Fruit fly (Drosophila melanogaster) whole organism, embryonic: ENCODE data around the gene CG31183.

Experiments
- Abd-B ChIP-seq: fragments of 200-800 bp; sonication (Bioruptor generic); optimal IDR thresholded peaks from 2 replicates; lab custom pipeline; 2018; ENCODE audit warnings: missing biosample characterization, mild to moderate bottlenecking, missing genetic modification characterization, moderate library complexity
- CG10979 ChIP-seq: fragments of 200-800 bp; sonication (Bioruptor generic); optimal IDR thresholded peaks from 2 replicates; lab custom pipeline; 2018; ENCODE audit warnings: missing biosample characterization, mild to moderate bottlenecking, missing genetic modification characterization, moderate library complexity
- CG12155 ChIP-seq: fragments of 200-800 bp; sonication (Bioruptor generic); optimal IDR thresholded peaks from 3 replicates; lab custom pipeline; 2016; ENCODE audit warnings: missing biosample characterization, missing genetic modification characterization
- CG12659 ChIP-seq: fragments of 200-800 bp; sonication (Bioruptor generic); optimal IDR thresholded peaks from 3 replicates; lab custom pipeline; 2017; ENCODE audit warnings: mild to moderate bottlenecking, missing biosample characterization, missing genetic modification reagents, missing genetic modification characterization
- CG14050 ChIP-seq: fragments of 200-800 bp; sonication (Bioruptor generic); IDR thresholded peaks from 3 replicates; pipeline ENCODE4 v1.3.6; 2022; ENCODE audit warnings: missing biosample characterization, missing genetic modification characterization
- CG15514 ChIP-seq: fragments of 200-800 bp; sonication (Bioruptor generic); optimal IDR thresholded peaks from 3 replicates; lab custom pipeline; 2017; ENCODE audit warnings: missing biosample characterization, missing genetic modification characterization, mild to moderate bottlenecking, moderate library complexity, missing genetic modification reagents
- CG17361 ChIP-seq: fragments of 200-800 bp; sonication (Bioruptor generic); IDR thresholded peaks from 3 replicates; pipeline ENCODE4 v1.3.6; 2022; ENCODE audit warnings: missing biosample characterization, missing genetic modification characterization
- CG31224 ChIP-seq: fragments of 200-800 bp; sonication (Bioruptor generic); IDR thresholded peaks from 2 replicates; pipeline ENCODE4 v1.3.6; 2022; ENCODE audit warnings: missing biosample characterization, missing genetic modification characterization
- CG5245 ChIP-seq: fragments of 200-800 bp; sonication (Bioruptor generic); optimal IDR thresholded peaks from 3 replicates; lab custom pipeline; 2016; ENCODE audit warnings: missing biosample characterization, missing genetic modification characterization
- CG6254 ChIP-seq: fragments of 200-800 bp; sonication (Bioruptor generic); optimal IDR thresholded peaks from 3 replicates; lab custom pipeline; 2017; ENCODE audit warnings: mild to moderate bottlenecking, missing biosample characterization, missing genetic modification reagents, missing genetic modification characterization
- CG7372 ChIP-seq: fragments of 200-800 bp; sonication (Bioruptor generic); IDR thresholded peaks from 2 replicates; pipeline ENCODE4 v1.3.6; 2022; ENCODE audit warnings: missing biosample characterization, missing genetic modification characterization
- CG9797 ChIP-seq: fragments of 200-800 bp; sonication (Bioruptor generic); optimal IDR thresholded peaks from 3 replicates; lab custom pipeline; 2018; ENCODE audit warnings: missing biosample characterization, mild to moderate bottlenecking, missing genetic modification characterization
- CG9932 ChIP-seq: fragments of 200-800 bp; sonication (Bioruptor generic); IDR thresholded peaks from 2 replicates; pipeline ENCODE4 v1.3.6; 2022; ENCODE audit warnings: missing biosample characterization, missing genetic modification characterization
- Chrac-16 ChIP-seq: fragments of 200-800 bp; sonication (Bioruptor generic); optimal IDR thresholded peaks from 3 replicates; lab custom pipeline; 2016; ENCODE audit warnings: missing biosample characterization, missing genetic modification characterization
- Drgx ChIP-seq: fragments of 200-800 bp; sonication (Bioruptor generic); IDR thresholded peaks from 2 replicates; pipeline ENCODE4 v1.3.6; 2022; ENCODE audit warnings: missing biosample characterization, missing genetic modification characterization
- Ets97D ChIP-seq: fragments of 200-800 bp; sonication (Bioruptor generic); optimal IDR thresholded peaks from 3 replicates; lab custom pipeline; 2016; ENCODE audit warnings: missing biosample characterization, missing genetic modification characterization
- HmgD ChIP-seq: fragments of 200-800 bp; sonication (Bioruptor generic); optimal IDR thresholded peaks from 3 replicates; lab custom pipeline; 2016; ENCODE audit warnings: missing biosample characterization, missing genetic modification characterization
- MESR4 ChIP-seq: fragments of 200-800 bp; sonication (Bioruptor generic); optimal IDR thresholded peaks from 2 replicates; lab custom pipeline; 2018; ENCODE audit warnings: missing biosample characterization, mild to moderate bottlenecking, missing genetic modification characterization, moderate library complexity
- MTF-1 ChIP-seq: fragments of 200-800 bp; sonication (Bioruptor generic); optimal IDR thresholded peaks from 2 replicates; lab custom pipeline; 2018; ENCODE audit warnings: missing biosample characterization, mild to moderate bottlenecking, missing genetic modification characterization, borderline replicate concordance
- NC2β ChIP-seq: fragments of 200-800 bp; sonication (Bioruptor generic); optimal IDR thresholded peaks from 2 replicates; lab custom pipeline; 2016; ENCODE audit warnings: missing biosample characterization, missing genetic modification characterization
- Nf-YB ChIP-seq: fragments of 200-800 bp; sonication (Bioruptor generic); optimal IDR thresholded peaks from 3 replicates; lab custom pipeline; 2019; ENCODE audit warnings: missing biosample characterization, mild to moderate bottlenecking, missing genetic modification characterization, moderate library complexity
- Ptx1 ChIP-seq: fragments of 200-800 bp; sonication (Bioruptor generic); IDR thresholded peaks from 2 replicates; pipeline ENCODE4 v1.3.6; 2022; ENCODE audit warnings: missing biosample characterization, missing genetic modification characterization
- Sox100B ChIP-seq: fragments of 200-800 bp; sonication (Bioruptor generic); optimal IDR thresholded peaks from 3 replicates; lab custom pipeline; 2018; ENCODE audit warnings: missing biosample characterization, mild to moderate bottlenecking, missing genetic modification characterization
- Sry-δ ChIP-seq: fragments of 200-800 bp; sonication (Bioruptor generic); optimal IDR thresholded peaks from 2 replicates; lab custom pipeline; 2016; ENCODE audit warnings: missing biosample characterization, missing genetic modification characterization
- TFAM ChIP-seq: fragments of 200-800 bp; sonication (Bioruptor generic); optimal IDR thresholded peaks from 2 replicates; lab custom pipeline; 2017; ENCODE audit warnings: missing biosample characterization, missing genetic modification characterization, inconsistent platforms
- YL-1 ChIP-seq: fragments of 200-800 bp; sonication (Bioruptor generic); optimal IDR thresholded peaks from 3 replicates; lab custom pipeline; 2017; ENCODE audit warnings: missing biosample characterization, mild to moderate bottlenecking, missing genetic modification characterization
- ab ChIP-seq: fragments of 200-800 bp; sonication (Bioruptor generic); optimal IDR thresholded peaks from 2 replicates; lab custom pipeline; 2016; ENCODE audit warnings: missing biosample characterization, missing genetic modification characterization
- amos ChIP-seq: fragments of 200-800 bp; sonication (Bioruptor generic); IDR thresholded peaks from 2 replicates; pipeline ENCODE4 v1.3.6; 2022; ENCODE audit warnings: missing biosample characterization, missing genetic modification characterization; ENCODE audit not compliant: partially characterized antibody
- corto ChIP-seq: fragments of 200-800 bp; sonication (Bioruptor generic); optimal IDR thresholded peaks from 2 replicates; lab custom pipeline; 2016; ENCODE audit warnings: missing biosample characterization, mild to moderate bottlenecking, missing genetic modification characterization, moderate library complexity
- dmrt11E ChIP-seq: fragments of 200-800 bp; sonication (Bioruptor generic); optimal IDR thresholded peaks from 3 replicates; lab custom pipeline; 2018; ENCODE audit warnings: missing biosample characterization, mild to moderate bottlenecking, missing genetic modification characterization, moderate library complexity
- en ChIP-seq: fragments of 200-800 bp; sonication (Bioruptor generic); optimal IDR thresholded peaks from 2 replicates; lab custom pipeline; 2016; ENCODE audit warnings: missing biosample characterization, missing genetic modification characterization
- fd64A ChIP-seq: fragments of 200-800 bp; sonication (Bioruptor generic); optimal IDR thresholded peaks from 3 replicates; lab custom pipeline; 2018; ENCODE audit warnings: missing biosample characterization, mild to moderate bottlenecking, missing genetic modification characterization
- jumu ChIP-seq: fragments of 200-800 bp; sonication (Bioruptor generic); optimal IDR thresholded peaks from 3 replicates; lab custom pipeline; 2016; ENCODE audit warnings: missing biosample characterization, missing genetic modification characterization
- kah ChIP-seq: fragments of 200-800 bp; sonication (Bioruptor generic); optimal IDR thresholded peaks from 2 replicates; lab custom pipeline; 2018; ENCODE audit warnings: missing biosample characterization, mild to moderate bottlenecking, missing genetic modification characterization
- knrl ChIP-seq: fragments of 200-800 bp; sonication (Bioruptor generic); IDR thresholded peaks from 3 replicates; pipeline ENCODE4 v1.3.6; 2022; ENCODE audit warnings: missing biosample characterization, missing genetic modification characterization; ENCODE audit not compliant: partially characterized antibody
- lilli ChIP-seq: fragments of 200-800 bp; sonication (Bioruptor generic); optimal IDR thresholded peaks from 3 replicates; lab custom pipeline; 2016; ENCODE audit warnings: missing biosample characterization, missing genetic modification characterization
- nerfin-2 ChIP-seq: fragments of 200-800 bp; sonication (Bioruptor generic); IDR thresholded peaks from 2 replicates; pipeline ENCODE4 v1.3.6; 2022; ENCODE audit warnings: missing biosample characterization, missing genetic modification characterization; ENCODE audit not compliant: partially characterized antibody
- nmo ChIP-seq: fragments of 200-800 bp; sonication (Bioruptor generic); optimal IDR thresholded peaks from 2 replicates; lab custom pipeline; 2018; ENCODE audit warnings: missing biosample characterization, mild to moderate bottlenecking, missing genetic modification characterization, moderate library complexity
- onecut ChIP-seq: fragments of 200-800 bp; sonication (Bioruptor generic); IDR thresholded peaks from 2 replicates; pipeline ENCODE4 v1.3.6; 2022; ENCODE audit warnings: missing biosample characterization, missing genetic modification characterization
- pb ChIP-seq: fragments of 200-800 bp; sonication (Bioruptor generic); optimal IDR thresholded peaks from 3 replicates; lab custom pipeline; 2016; ENCODE audit warnings: missing biosample characterization, missing genetic modification characterization
- peb ChIP-seq: fragments of 200-800 bp; sonication (Bioruptor generic); IDR thresholded peaks from 2 replicates; pipeline ENCODE4 v1.3.6; 2022; ENCODE audit warnings: missing biosample characterization, missing genetic modification characterization
- rib ChIP-seq: fragments of 200-800 bp; sonication (Bioruptor generic); IDR thresholded peaks from 2 replicates; pipeline ENCODE4 v1.3.6; 2022; ENCODE audit warnings: missing biosample characterization, missing genetic modification characterization
- row ChIP-seq: fragments of 200-800 bp; sonication (Bioruptor generic); IDR thresholded peaks from 3 replicates; pipeline ENCODE4 v1.3.6; 2022; ENCODE audit warnings: missing biosample characterization, missing genetic modification characterization
- sd ChIP-seq: fragments of 200-800 bp; sonication (Bioruptor generic); optimal IDR thresholded peaks from 3 replicates; lab custom pipeline; 2018; ENCODE audit warnings: missing biosample characterization, mild to moderate bottlenecking, missing genetic modification characterization, moderate library complexity
- stwl ChIP-seq: fragments of 200-800 bp; sonication (Bioruptor generic); optimal IDR thresholded peaks from 3 replicates; lab custom pipeline; 2018; ENCODE audit warnings: missing biosample characterization, mild to moderate bottlenecking, missing genetic modification characterization, moderate library complexity
- toy ChIP-seq: fragments of 200-800 bp; sonication (Bioruptor generic); IDR thresholded peaks from 2 replicates; pipeline ENCODE4 v1.3.6; 2022; ENCODE audit warnings: missing biosample characterization, missing genetic modification characterization
- twi ChIP-seq: fragments of 200-800 bp; optimal IDR thresholded peaks from 2 replicates; lab custom pipeline; 2019; ENCODE audit warnings: missing biosample characterization, mild to moderate bottlenecking, missing genetic modification characterization, moderate library complexity
- vnd ChIP-seq: fragments of 200-800 bp; sonication (Bioruptor generic); IDR thresholded peaks from 3 replicates; pipeline ENCODE4 v1.3.6; 2022; ENCODE audit warnings: missing biosample characterization, missing genetic modification characterization; ENCODE audit not compliant: partially characterized antibody
- zf30C ChIP-seq: fragments of 200-800 bp; sonication (Bioruptor generic); optimal IDR thresholded peaks from 3 replicates; lab custom pipeline; 2018; ENCODE audit warnings: missing biosample characterization, mild to moderate bottlenecking, missing genetic modification characterization

Gene CG31183

dm6 chr3R:15919367-15920228, 43.9 kb upstream of the CG31183 start (continued):
- TF ChIP-seq CG7372 = no peak
- TF ChIP-seq en (GFP tag; lab: Kevin White, UChicago) = no peak
- TF ChIP-seq corto (GFP tag; lab: Kevin White, UChicago) = peak; percentile 62
- TF ChIP-seq ab (GFP tag; lab: Kevin White, UChicago) = no peak
- TF ChIP-seq CG10979 (tag; lab: Kevin White, UChicago) = peak; percentile 49
- TF ChIP-seq nmo = peak; percentile 9
- TF ChIP-seq pb (GFP tag; lab: Kevin White, UChicago) = no peak
- TF ChIP-seq TFAM (GFP tag; lab: Kevin White, UChicago) = no peak
- peak; percentile 6 for TF ChIP-seq Chrac-16 (GFP tag; lab: Kevin White, UChicago)
- no peak for TF ChIP-seq Sry-δ (GFP tag; lab: Kevin White, UChicago)
- TF ChIP-seq dmrt11E (tag; lab: Kevin White, UChicago) = peak; percentile 68
- TF ChIP-seq CG9932 = 0 out of 2 replicates have a peak, but pooled peaks have one; percentile 4
- no peak for TF ChIP-seq rib (GFP tag; lab: Robert Waterston, UW)
- no peak for TF ChIP-seq CG12659 (GFP tag; lab: Kevin White, UChicago)
- no peak for TF ChIP-seq CG9797 (GFP tag; lab: Kevin White, UChicago)
- TF ChIP-seq HmgD (GFP tag; lab: Kevin White, UChicago) = no peak
- no peak for TF ChIP-seq amos (GFP tag; lab: Robert Waterston, UW)
- no peak for TF ChIP-seq CG17361
- TF ChIP-seq CG5245 (GFP tag; lab: Kevin White, UChicago) = no peak
- TF ChIP-seq onecut (GFP tag; lab: Robert Waterston, UW) = no peak
- no peak for TF ChIP-seq fd64A
- TF ChIP-seq row (GFP tag; lab: Robert Waterston, UW) = peak; percentile 28; the same call in 1 of the 3 replicates
- no peak for TF ChIP-seq Nf-YB (GFP tag; lab: Kevin White, UChicago)
- TF ChIP-seq peb = no peak
- peak; percentile 98 for TF ChIP-seq sd (tag; lab: Kevin White, UChicago)
- TF ChIP-seq twi (tag; lab: Kevin White, UChicago) = peak; percentile 87
- no peak for TF ChIP-seq MTF-1 (GFP tag; lab: Kevin White, UChicago)
- TF ChIP-seq toy = no peak
- TF ChIP-seq Drgx (GFP tag; lab: Robert Waterston, UW) = peak; percentile 96
- peak; percentile 15 for TF ChIP-seq NC2β (GFP tag; lab: Kevin White, UChicago)
- TF ChIP-seq knrl (GFP tag; lab: Robert Waterston, UW) = no peak
- no peak for TF ChIP-seq Sox100B (GFP tag; lab: Kevin White, UChicago)
- TF ChIP-seq zf30C (GFP tag; lab: Kevin White, UChicago) = no peak
- no peak for TF ChIP-seq stwl (tag; lab: Kevin White, UChicago)
- no peak for TF ChIP-seq lilli (GFP tag; lab: Kevin White, UChicago)
- 0 out of 2 replicates have a peak, but pooled peaks have one; percentile 20 for TF ChIP-seq CG31224
- TF ChIP-seq Ets97D (GFP tag; lab: Kevin White, UChicago) = no peak
- no peak for TF ChIP-seq CG12155
- TF ChIP-seq Abd-B (GFP tag; lab: Kevin White, UChicago) = no peak
- TF ChIP-seq CG6254 (GFP tag; lab: Kevin White, UChicago) = no peak
- no peak for TF ChIP-seq nerfin-2 (GFP tag; lab: Robert Waterston, UW)
- TF ChIP-seq jumu (GFP tag; lab: Kevin White, UChicago) = no peak
- no peak for TF ChIP-seq kah (GFP tag; lab: Kevin White, UChicago)
- TF ChIP-seq MESR4 (GFP tag; lab: Kevin White, UChicago) = no peak
- no peak for TF ChIP-seq CG15514 (GFP tag; lab: Kevin White, UChicago)
- TF ChIP-seq Ptx1 = 0 out of 2 replicates have a peak, but pooled peaks have one; percentile 19
- TF ChIP-seq CG14050 (GFP tag; lab: Robert Waterston, UW) = no peak
- no peak for TF ChIP-seq vnd
- no peak for TF ChIP-seq YL-1
